Worm (Caenorhabditis elegans) whole organism, early embryonic: ENCODE results near the gene irld-39.

Experiments
- aly-1 ChIP-seq: sonication (generic microtip); optimal IDR thresholded peaks from 2 replicates; lab custom pipeline; 2016; ENCODE audit warnings: missing genetic modification characterization, missing compliant biosample characterization
- ama-1 ChIP-seq: fragments of 150-350 bp; optimal IDR thresholded peaks from 2 replicates; lab custom pipeline; 2014
- ceh-13 ChIP-seq: fragments of 200-800 bp; sonication (Bioruptor generic); optimal IDR thresholded peaks from 2 replicates; lab custom pipeline; 2018; ENCODE audit warnings: mild to moderate bottlenecking, missing genetic modification characterization, missing compliant biosample characterization
- flt-1 ChIP-seq: fragments of 200-800 bp; sonication (Bioruptor generic); IDR thresholded peaks from 2 replicates; pipeline ENCODE4 v1.3.6; 2022; ENCODE audit warnings: missing genetic modification characterization, missing compliant biosample characterization
- hmg-4 ChIP-seq: fragments of 200-800 bp; sonication (Bioruptor generic); optimal IDR thresholded peaks from 2 replicates; lab custom pipeline; 2018; ENCODE audit warnings: mild to moderate bottlenecking, missing genetic modification characterization, missing compliant biosample characterization
- pes-1 ChIP-seq: fragments of 200-800 bp; sonication (Bioruptor generic); IDR thresholded peaks from 2 replicates; pipeline ENCODE4 v1.3.6; 2022; ENCODE audit warnings: missing genetic modification reagents, missing genetic modification characterization, missing compliant biosample characterization
- scrt-1 ChIP-seq: fragments of 200-800 bp; sonication (Bioruptor generic); IDR thresholded peaks from 2 replicates; pipeline ENCODE4 v1.3.6; 2022; ENCODE audit warnings: missing genetic modification characterization, missing compliant biosample characterization
- sea-1 ChIP-seq: fragments of 200-800 bp; sonication (Bioruptor generic); conservative IDR thresholded peaks from 2 replicates; pipeline ENCODE4 v1.3.6; 2022; ENCODE audit warnings: missing genetic modification characterization, missing compliant biosample characterization
- tbx-11 ChIP-seq: fragments of 200-800 bp; sonication (Bioruptor generic); IDR thresholded peaks from 2 replicates; pipeline ENCODE4 v1.3.6; 2022; ENCODE audit warnings: missing genetic modification characterization, missing compliant biosample characterization
- tbx-37 ChIP-seq: fragments of 200-800 bp; sonication (Bioruptor generic); conservative IDR thresholded peaks from 2 replicates; pipeline ENCODE4 v1.3.6; 2022; ENCODE audit warnings: missing genetic modification reagents, missing genetic modification characterization, missing compliant biosample characterization

ce11 chrIV:16236827-16237226, 3.9 kb downstream of the irld-39 start:
- TF ChIP-seq pes-1 (GFP tag; lab: Robert Waterston, UW) (no peak), ceh-13 (no peak), sea-1 (GFP tag; lab: Robert Waterston, UW) (no peak), ama-1 (lab: Kevin White, UChicago) (no peak), aly-1 (tag; lab: Kevin White, UChicago) (no peak), scrt-1 (GFP tag; lab: Robert Waterston, UW) (no peak), tbx-11 (GFP tag; lab: Robert Waterston, UW) (no peak), tbx-37 (GFP tag; lab: Robert Waterston, UW) (no peak), flt-1 (no peak), hmg-4 (no peak)
